Fruit fly (Drosophila melanogaster) whole organism, embryonic: ENCODE data around the gene TyrRII.

Experiments used
- ATbp ChIP-seq: fragments of 200-800 bp; sonication (Bioruptor generic); optimal IDR thresholded peaks from 2 replicates; lab custom pipeline; 2017; ENCODE audit warnings: missing biosample characterization, mild to moderate bottlenecking, missing genetic modification characterization, missing genetic modification reagents
- Blimp-1 ChIP-seq: fragments of 200-800 bp; sonication (Bioruptor generic); optimal IDR thresholded peaks from 3 replicates; lab custom pipeline; 2018; ENCODE audit warnings: missing biosample characterization, missing genetic modification characterization, mild to moderate bottlenecking, moderate library complexity, missing genetic modification reagents
- CG10979 ChIP-seq: fragments of 200-800 bp; sonication (Bioruptor generic); optimal IDR thresholded peaks from 2 replicates; lab custom pipeline; 2018; ENCODE audit warnings: missing biosample characterization, mild to moderate bottlenecking, missing genetic modification characterization, moderate library complexity
- CG11504 ChIP-seq: fragments of 200-800 bp; sonication (Bioruptor generic); optimal IDR thresholded peaks from 3 replicates; lab custom pipeline; 2019; ENCODE audit warnings: missing biosample characterization, mild to moderate bottlenecking, missing genetic modification characterization, moderate library complexity
- CG14441 ChIP-seq: fragments of 200-800 bp; sonication (Bioruptor generic); IDR thresholded peaks from 2 replicates; pipeline ENCODE4 v1.3.6; 2022; ENCODE audit warnings: missing biosample characterization, missing genetic modification characterization
- CG14710 ChIP-seq: fragments of 200-800 bp; sonication (Bioruptor generic); optimal IDR thresholded peaks from 3 replicates; lab custom pipeline; 2019; ENCODE audit warnings: missing biosample characterization, mild to moderate bottlenecking, missing genetic modification characterization, moderate library complexity
- CG14860 ChIP-seq: fragments of 200-800 bp; sonication (Bioruptor generic); IDR thresholded peaks from 3 replicates; pipeline ENCODE4 v1.3.6; 2022; ENCODE audit warnings: missing biosample characterization, missing genetic modification characterization; ENCODE audit not compliant: partially characterized antibody
- CG16815 ChIP-seq: fragments of 200-800 bp; sonication (Bioruptor generic); optimal IDR thresholded peaks from 3 replicates; lab custom pipeline; 2017; ENCODE audit warnings: missing biosample characterization, mild to moderate bottlenecking, missing genetic modification characterization
- CG17359 ChIP-seq: fragments of 200-800 bp; sonication (Bioruptor generic); optimal IDR thresholded peaks from 3 replicates; lab custom pipeline; 2018; ENCODE audit warnings: missing biosample characterization, mild to moderate bottlenecking, missing genetic modification characterization, moderate library complexity
- CG17361 ChIP-seq: fragments of 200-800 bp; sonication (Bioruptor generic); IDR thresholded peaks from 3 replicates; pipeline ENCODE4 v1.3.6; 2022; ENCODE audit warnings: missing biosample characterization, missing genetic modification characterization
- CG17802 ChIP-seq: fragments of 200-800 bp; sonication (Bioruptor generic); optimal IDR thresholded peaks from 2 replicates; lab custom pipeline; 2018; ENCODE audit warnings: missing biosample characterization, mild to moderate bottlenecking, missing genetic modification characterization, moderate library complexity
- CG2678 ChIP-seq: fragments of 200-800 bp; sonication (Bioruptor generic); optimal IDR thresholded peaks from 3 replicates; lab custom pipeline; 2019; ENCODE audit warnings: missing biosample characterization, mild to moderate bottlenecking, missing genetic modification characterization, moderate library complexity
- CG2712 ChIP-seq: fragments of 200-800 bp; optimal IDR thresholded peaks from 3 replicates; lab custom pipeline; 2019; ENCODE audit warnings: missing biosample characterization, mild to moderate bottlenecking, missing genetic modification characterization, moderate library complexity
- CG31441 ChIP-seq: fragments of 200-800 bp; sonication (Bioruptor generic); IDR thresholded peaks from 2 replicates; pipeline ENCODE4 v1.3.6; 2022; ENCODE audit warnings: missing biosample characterization, missing genetic modification characterization
- CG32772 ChIP-seq: fragments of 200-800 bp; sonication (Bioruptor generic); IDR thresholded peaks from 2 replicates; pipeline ENCODE4 v1.3.6; 2022; ENCODE audit warnings: missing biosample characterization, missing genetic modification characterization
- CG4404 ChIP-seq: fragments of 200-800 bp; sonication (Bioruptor generic); IDR thresholded peaks from 2 replicates; pipeline ENCODE4 v1.3.6; 2022; ENCODE audit warnings: missing biosample characterization, missing genetic modification characterization
- CG4820 ChIP-seq: fragments of 200-800 bp; sonication (Bioruptor generic); optimal IDR thresholded peaks from 3 replicates; lab custom pipeline; 2016; ENCODE audit warnings: missing biosample characterization, missing genetic modification characterization
- CG6254 ChIP-seq: fragments of 200-800 bp; sonication (Bioruptor generic); optimal IDR thresholded peaks from 3 replicates; lab custom pipeline; 2017; ENCODE audit warnings: mild to moderate bottlenecking, missing biosample characterization, missing genetic modification reagents, missing genetic modification characterization
- CG7839 ChIP-seq: fragments of 200-800 bp; sonication (Bioruptor generic); optimal IDR thresholded peaks from 3 replicates; lab custom pipeline; 2018; ENCODE audit warnings: missing biosample characterization, mild to moderate bottlenecking, missing genetic modification characterization, moderate library complexity
- CG8281 ChIP-seq: fragments of 200-800 bp; sonication (Bioruptor generic); optimal IDR thresholded peaks from 2 replicates; lab custom pipeline; 2018; ENCODE audit warnings: missing biosample characterization, mild to moderate bottlenecking, missing genetic modification characterization, moderate library complexity
- CG8388 ChIP-seq: fragments of 200-800 bp; sonication (Bioruptor generic); optimal IDR thresholded peaks from 2 replicates; lab custom pipeline; 2019; ENCODE audit warnings: missing biosample characterization, mild to moderate bottlenecking, missing genetic modification characterization, moderate library complexity
- Chrac-16 ChIP-seq: fragments of 200-800 bp; sonication (Bioruptor generic); optimal IDR thresholded peaks from 3 replicates; lab custom pipeline; 2016; ENCODE audit warnings: missing biosample characterization, missing genetic modification characterization
- Drgx ChIP-seq: fragments of 200-800 bp; sonication (Bioruptor generic); IDR thresholded peaks from 2 replicates; pipeline ENCODE4 v1.3.6; 2022; ENCODE audit warnings: missing biosample characterization, missing genetic modification characterization
- Elba2 ChIP-seq: fragments of 200-800 bp; sonication (Bioruptor generic); optimal IDR thresholded peaks from 3 replicates; lab custom pipeline; 2016; ENCODE audit warnings: missing biosample characterization, missing genetic modification characterization
- Ets65A ChIP-seq: fragments of 200-800 bp; sonication (Bioruptor generic); peaks from one replicate; lab custom pipeline; 2016; ENCODE audit warnings: missing biosample characterization, missing genetic modification characterization
- Fer2 ChIP-seq: fragments of 200-800 bp; sonication (Bioruptor generic); optimal IDR thresholded peaks from 2 replicates; lab custom pipeline; 2018; ENCODE audit warnings: missing biosample characterization, mild to moderate bottlenecking, missing genetic modification characterization, moderate library complexity
- Med ChIP-seq: fragments of 200-800 bp; sonication (Bioruptor generic); peaks from one replicate; lab custom pipeline; 2016; ENCODE audit warnings: missing biosample characterization, missing genetic modification characterization, mild to moderate bottlenecking, inconsistent platforms, moderate library complexity
- Sox102F ChIP-seq: fragments of 200-800 bp; sonication (Bioruptor generic); optimal IDR thresholded peaks from 2 replicates; lab custom pipeline; 2018; ENCODE audit warnings: missing biosample characterization, mild to moderate bottlenecking, missing genetic modification characterization, moderate library complexity
- ato ChIP-seq: fragments of 200-800 bp; sonication (Bioruptor generic); IDR thresholded peaks from 2 replicates; pipeline ENCODE4 v1.3.6; 2022; ENCODE audit warnings: missing biosample characterization, missing genetic modification characterization; ENCODE audit not compliant: partially characterized antibody
- bsh ChIP-seq, 2 experiments: fragments of 200-800 bp; sonication (Bioruptor generic); optimal IDR thresholded peaks; 2 replicates each; lab custom pipeline; 2017 to 2018; ENCODE audit warnings: mild to moderate bottlenecking in 2 of 2, missing biosample characterization in 2 of 2, missing genetic modification characterization in 2 of 2, moderate library complexity in 1 of 2
- ci ChIP-seq: fragments of 200-800 bp; sonication (Bioruptor generic); IDR thresholded peaks from 3 replicates; pipeline ENCODE4 v1.3.6; 2022; ENCODE audit warnings: missing biosample characterization, missing genetic modification characterization
- dmrt99B ChIP-seq: fragments of 200-800 bp; sonication (Bioruptor generic); optimal IDR thresholded peaks from 2 replicates; lab custom pipeline; 2018; ENCODE audit warnings: missing biosample characterization, mild to moderate bottlenecking, missing genetic modification characterization, moderate library complexity
- dysf ChIP-seq: fragments of 200-800 bp; sonication (Bioruptor generic); IDR thresholded peaks from 3 replicates; pipeline ENCODE4 v1.3.6; 2022; ENCODE audit warnings: missing biosample characterization, missing genetic modification characterization
- fd96Cb ChIP-seq: fragments of 200-800 bp; sonication (Bioruptor generic); optimal IDR thresholded peaks from 2 replicates; lab custom pipeline; 2018; ENCODE audit warnings: missing biosample characterization, mild to moderate bottlenecking, missing genetic modification characterization, moderate library complexity
- gem ChIP-seq: fragments of 200-800 bp; sonication (Bioruptor generic); optimal IDR thresholded peaks from 2 replicates; lab custom pipeline; 2019; ENCODE audit warnings: missing biosample characterization, mild to moderate bottlenecking, missing genetic modification characterization, moderate library complexity
- mirr ChIP-seq: fragments of 200-800 bp; sonication (Bioruptor generic); optimal IDR thresholded peaks from 3 replicates; lab custom pipeline; 2018; ENCODE audit warnings: missing biosample characterization, mild to moderate bottlenecking, missing genetic modification characterization
- nmo ChIP-seq: fragments of 200-800 bp; sonication (Bioruptor generic); optimal IDR thresholded peaks from 2 replicates; lab custom pipeline; 2018; ENCODE audit warnings: missing biosample characterization, mild to moderate bottlenecking, missing genetic modification characterization, moderate library complexity
- pan ChIP-seq, 4 experiments: fragments of >200 bp in 3 of 4; fragments of 200-800 bp in 1 of 4; sonication (Bioruptor generic) in 1 of 4; optimal IDR thresholded peaks in 3 of 4; IDR thresholded peaks in 1 of 4; 2 replicates each; pipeline versions ENCODE4 v1.3.6 to Lab custom; 2017 to 2022; ENCODE audit warnings: missing biosample characterization in 2 of 4, missing genetic modification characterization in 2 of 4, mixed read lengths in 1 of 4
- phol ChIP-seq: fragments of 200-800 bp; sonication (Bioruptor generic); optimal IDR thresholded peaks from 3 replicates; lab custom pipeline; 2018; ENCODE audit warnings: missing biosample characterization, mild to moderate bottlenecking, missing genetic modification characterization, moderate library complexity
- sc ChIP-seq, 3 experiments: fragments of >200 bp in 2 of 3; fragments of 200-800 bp in 1 of 3; sonication (Bioruptor generic) in 1 of 3; optimal IDR thresholded peaks; 2 replicates in 2 of 3; 3 replicates in 1 of 3; lab custom pipeline; 2017; ENCODE audit warnings: mild to moderate bottlenecking in 1 of 3, missing biosample characterization in 1 of 3, missing genetic modification characterization in 1 of 3, missing genetic modification reagents in 1 of 3
- tin ChIP-seq: fragments of 200-800 bp; sonication (Bioruptor generic); optimal IDR thresholded peaks from 3 replicates; lab custom pipeline; 2016; ENCODE audit warnings: missing biosample characterization, missing genetic modification characterization
- trem ChIP-seq: fragments of 200-800 bp; optimal IDR thresholded peaks from 3 replicates; lab custom pipeline; 2019; ENCODE audit warnings: missing biosample characterization, mild to moderate bottlenecking, missing genetic modification characterization, moderate library complexity
- unpg ChIP-seq: fragments of 200-800 bp; sonication (Bioruptor generic); optimal IDR thresholded peaks from 3 replicates; lab custom pipeline; 2018; ENCODE audit warnings: missing biosample characterization, mild to moderate bottlenecking, missing genetic modification characterization, moderate library complexity
- wor ChIP-seq: fragments of 200-800 bp; sonication (Bioruptor generic); IDR thresholded peaks from 2 replicates; pipeline ENCODE4 v1.3.6; 2022; ENCODE audit warnings: missing biosample characterization, missing genetic modification characterization

Gene TyrRII

dm6 chr3R:17787780-17788179 lies 51.4 kb downstream of the TyrRII start:
- TF ChIP-seq CG17802 (peak; percentile 37), CG8388 (GFP tag; lab: Kevin White, UChicago) (peak; percentile 2), bsh (GFP tag; optimal IDR thresholded peaks at IDR 0.05; lab: Kevin White, UChicago) (peak in 1 of 2 experiments; percentile 56), CG4820 (GFP tag; lab: Kevin White, UChicago) (peak; percentile 3), fd96Cb (tag; lab: Kevin White, UChicago) (peak; percentile 11), CG6254 (peak; percentile 13), CG10979 (tag; lab: Kevin White, UChicago) (peak; percentile 52), sc (optimal IDR thresholded peaks at IDR 0.05; lab: Kevin White, UChicago) (no peak), sc (GFP tag; optimal IDR thresholded peaks at IDR 0.05; lab: Kevin White, UChicago) (peak; percentile 9), Chrac-16 (GFP tag; lab: Kevin White, UChicago) (no peak), CG4404 (GFP tag; lab: Robert Waterston, UW) (no peak), CG32772 (GFP tag; lab: Robert Waterston, UW) (peak; percentile 14; the same call in 1 of the 2 replicates), tin (peak; percentile 4), dmrt99B (tag; lab: Kevin White, UChicago) (peak; percentile 4), Elba2 (GFP tag; lab: Kevin White, UChicago) (no peak), CG11504 (tag; lab: Kevin White, UChicago) (peak; percentile 38), Blimp-1 (GFP tag; lab: Kevin White, UChicago) (peak; percentile 29), dysf (GFP tag; lab: Robert Waterston, UW) (0 out of 3 replicates have a peak, but pooled peaks have one; percentile 35), ATbp (GFP tag; lab: Kevin White, UChicago) (peak; percentile 6), ato (GFP tag; lab: Robert Waterston, UW) (no peak), unpg (GFP tag; lab: Kevin White, UChicago) (peak; percentile 4), CG14860 (GFP tag; lab: Robert Waterston, UW) (no peak), CG2712 (tag; lab: Kevin White, UChicago) (peak; percentile 33), CG14710 (peak; percentile 10), CG2678 (peak; percentile 12), wor (GFP tag; lab: Robert Waterston, UW) (no peak), ci (GFP tag; lab: Robert Waterston, UW) (peak; percentile 61; the same call in 1 of the 3 replicates), Med (peak; percentile 4), CG7839 (tag; lab: Kevin White, UChicago) (peak; percentile 13), gem (tag; lab: Kevin White, UChicago) (peak; percentile 41), Fer2 (no peak), pan (optimal IDR thresholded peaks at IDR 0.05; lab: Kevin White, UChicago) (no peak), pan (GFP tag; optimal IDR thresholded peaks at IDR 0.05 in 1 of 2, IDR thresholded peaks at IDR 0.05 in 1 of 2) (peak in 1 of 2 experiments; percentile 23), CG17359 (tag; lab: Kevin White, UChicago) (peak; percentile 13), phol (tag; lab: Kevin White, UChicago) (peak; percentile 2), CG17361 (GFP tag; lab: Robert Waterston, UW) (peak; percentile 12; the same call in 1 of the 3 replicates), Sox102F (GFP tag; lab: Kevin White, UChicago) (peak; percentile 17), Ets65A (GFP tag; lab: Kevin White, UChicago) (peak; percentile 34), CG14441 (GFP tag; lab: Robert Waterston, UW) (peak; percentile 18; the same call in 1 of the 2 replicates), CG8281 (tag; lab: Kevin White, UChicago) (no peak), CG31441 (peak; percentile 37; the same call in 1 of the 2 replicates), trem (tag; lab: Kevin White, UChicago) (peak; percentile 1), CG16815 (GFP tag; lab: Kevin White, UChicago) (no peak), nmo (peak; percentile 37), Drgx (GFP tag; lab: Robert Waterston, UW) (peak; percentile 40; the same call in 1 of the 2 replicates), mirr (GFP tag; lab: Kevin White, UChicago) (no peak)
